Worm (Caenorhabditis elegans) whole organism, young adult: Measurements from ENCODE around the gene nep-23.

ENCODE experiments used
- B0019.2 ChIP-seq: fragments of 200-800 bp; sonication (Bioruptor generic); conservative IDR thresholded peaks from 2 replicates; pipeline ENCODE4 v1.3.6; 2022; ENCODE audit warnings: missing genetic modification reagents, missing genetic modification characterization, missing compliant biosample characterization
- F10E7.11 ChIP-seq: sonication (generic microtip); optimal IDR thresholded peaks from 2 replicates; lab custom pipeline; 2017; ENCODE audit warnings: mild to moderate bottlenecking, missing genetic modification characterization, moderate library complexity, missing compliant biosample characterization
- F22D6.2 ChIP-seq: sonication (generic microtip); optimal IDR thresholded peaks from 2 replicates; lab custom pipeline; 2016; ENCODE audit warnings: mild to moderate bottlenecking, missing genetic modification characterization, missing compliant biosample characterization
- F37B4.10 ChIP-seq: fragments of 200-800 bp; sonication (Bioruptor generic); IDR thresholded peaks from 2 replicates; pipeline ENCODE4 v1.3.6; 2022; ENCODE audit warnings: missing genetic modification characterization, missing compliant biosample characterization
- F39B2.1 ChIP-seq: fragments of 200-800 bp; sonication (Bioruptor generic); IDR thresholded peaks from 2 replicates; pipeline ENCODE4 v1.3.6; 2022; ENCODE audit warnings: missing genetic modification reagents, missing genetic modification characterization, missing compliant biosample characterization
- F52B5.7 ChIP-seq: sonication (generic microtip); optimal IDR thresholded peaks from 2 replicates; lab custom pipeline; 2016; ENCODE audit warnings: mild to moderate bottlenecking, missing genetic modification characterization, missing compliant biosample characterization
- T07F8.4 ChIP-seq: sonication (generic microtip); optimal IDR thresholded peaks from 2 replicates; lab custom pipeline; 2016; ENCODE audit warnings: mild to moderate bottlenecking, missing genetic modification characterization, moderate library complexity, missing compliant biosample characterization
- Y67H2A.10 ChIP-seq: fragments of 200-800 bp; sonication (Bioruptor generic); conservative IDR thresholded peaks from 2 replicates; pipeline ENCODE4 v1.3.6; 2022; ENCODE audit warnings: missing genetic modification reagents, missing genetic modification characterization, missing compliant biosample characterization
- ama-1 ChIP-seq, 3 experiments: fragments of 150-350 bp in 1 of 3; sonication (generic microtip) in 2 of 3; optimal IDR thresholded peaks; 2 replicates each; lab custom pipeline; 2014 to 2018; ENCODE audit warnings: missing biosample characterization in 2 of 3, missing genetic modification characterization in 2 of 3, missing genetic modification reagents in 2 of 3
- athp-1 ChIP-seq: sonication (generic microtip); optimal IDR thresholded peaks from 2 replicates; lab custom pipeline; 2017; ENCODE audit warnings: mild to moderate bottlenecking, missing genetic modification characterization, missing compliant biosample characterization
- attf-5 ChIP-seq: fragments of 200-800 bp; sonication (Bioruptor generic); optimal IDR thresholded peaks from 2 replicates; lab custom pipeline; 2018; ENCODE audit warnings: mild to moderate bottlenecking, missing genetic modification characterization, missing compliant biosample characterization
- cebp-1 ChIP-seq, 2 experiments: fragments of 200-800 bp in 1 of 2; sonication (Bioruptor generic) in 1 of 2; sonication (generic microtip) in 1 of 2; IDR thresholded peaks in 1 of 2; optimal IDR thresholded peaks in 1 of 2; 2 replicates each; pipeline versions ENCODE4 v1.3.6 to Lab custom; 2017 to 2022; ENCODE audit warnings: missing compliant biosample characterization in 2 of 2, missing genetic modification characterization in 2 of 2, mild to moderate bottlenecking in 1 of 2, missing genetic modification reagents in 1 of 2, moderate library complexity in 1 of 2
- ceh-100 ChIP-seq: fragments of 200-800 bp; sonication (Bioruptor generic); IDR thresholded peaks from 2 replicates; pipeline ENCODE4 v1.3.6; 2022; ENCODE audit warnings: missing genetic modification reagents, missing genetic modification characterization, missing compliant biosample characterization
- chd-7 ChIP-seq: sonication (generic microtip); optimal IDR thresholded peaks from 2 replicates; lab custom pipeline; 2016; ENCODE audit warnings: mild to moderate bottlenecking, missing genetic modification characterization, moderate library complexity, missing compliant biosample characterization
- dox-1 ChIP-seq: fragments of 200-800 bp; sonication (Bioruptor generic); IDR thresholded peaks from 2 replicates; pipeline ENCODE4 v1.3.6; 2022; ENCODE audit warnings: missing genetic modification reagents, missing genetic modification characterization, missing compliant biosample characterization
- egl-44 ChIP-seq: fragments of 200-800 bp; sonication (Bioruptor generic); IDR thresholded peaks from 2 replicates; pipeline ENCODE4 v1.3.6; 2022; ENCODE audit warnings: missing genetic modification reagents, missing genetic modification characterization, missing compliant biosample characterization
- egrh-3 ChIP-seq: fragments of 200-800 bp; sonication (Bioruptor generic); IDR thresholded peaks from 2 replicates; pipeline ENCODE4 v1.3.6; 2022; ENCODE audit warnings: missing genetic modification reagents, missing genetic modification characterization, missing compliant biosample characterization
- ets-4 ChIP-seq: fragments of 200-800 bp; sonication (Bioruptor generic); optimal IDR thresholded peaks from 2 replicates; lab custom pipeline; 2018; ENCODE audit warnings: mild to moderate bottlenecking, missing genetic modification characterization, missing compliant biosample characterization
- hlh-26 ChIP-seq: fragments of 200-800 bp; sonication (Bioruptor generic); conservative IDR thresholded peaks from 2 replicates; pipeline ENCODE4 v1.3.6; 2022; ENCODE audit warnings: missing genetic modification reagents, missing genetic modification characterization, missing compliant biosample characterization
- hmg-20 ChIP-seq: fragments of 200-800 bp; sonication (Bioruptor generic); IDR thresholded peaks from 2 replicates; pipeline ENCODE4 v1.3.6; 2022; ENCODE audit warnings: missing genetic modification reagents, missing genetic modification characterization, missing compliant biosample characterization
- lag-1 ChIP-seq: fragments of 200-800 bp; sonication (Bioruptor generic); IDR thresholded peaks from 2 replicates; pipeline ENCODE4 v1.3.6; 2022; ENCODE audit warnings: missing genetic modification reagents, missing genetic modification characterization, missing compliant biosample characterization
- let-526 ChIP-seq: fragments of 200-800 bp; sonication (Bioruptor generic); IDR thresholded peaks from 2 replicates; pipeline ENCODE4 v1.3.6; 2022; ENCODE audit warnings: missing genetic modification reagents, missing genetic modification characterization, missing compliant biosample characterization
- lin-40 ChIP-seq: sonication (generic microtip); optimal IDR thresholded peaks from 2 replicates; lab custom pipeline; 2016; ENCODE audit warnings: missing genetic modification characterization, mild to moderate bottlenecking, missing compliant biosample characterization, missing genotype, missing genetic modification reagents
- lsl-1 ChIP-seq: fragments of 200-800 bp; sonication (Bioruptor generic); optimal IDR thresholded peaks from 2 replicates; lab custom pipeline; 2018; ENCODE audit warnings: mild to moderate bottlenecking, missing genetic modification characterization, moderate library complexity, missing compliant biosample characterization
- mxl-1 ChIP-seq: sonication (generic microtip); optimal IDR thresholded peaks from 2 replicates; lab custom pipeline; 2016; ENCODE audit warnings: missing genetic modification characterization, missing compliant biosample characterization
- nfya-1 ChIP-seq: sonication (generic microtip); optimal IDR thresholded peaks from 2 replicates; lab custom pipeline; 2017; ENCODE audit warnings: antibody characterized with exemption, missing compliant biosample characterization, missing genetic modification characterization, borderline replicate concordance; ENCODE audit not compliant: insufficient read depth
- nhr-27 ChIP-seq: fragments of 200-800 bp; sonication (Bioruptor generic); optimal IDR thresholded peaks from 2 replicates; lab custom pipeline; 2018; ENCODE audit warnings: mild to moderate bottlenecking, missing genetic modification characterization, moderate library complexity, missing compliant biosample characterization
- pbrm-1 ChIP-seq: fragments of 200-800 bp; sonication (Bioruptor generic); IDR thresholded peaks from 2 replicates; pipeline ENCODE4 v1.3.6; 2022; ENCODE audit warnings: missing genetic modification reagents, missing genetic modification characterization, missing compliant biosample characterization
- snpc-1.1 ChIP-seq: sonication (generic microtip); optimal IDR thresholded peaks from 2 replicates; lab custom pipeline; 2017; ENCODE audit warnings: missing genetic modification characterization, mild to moderate bottlenecking, missing compliant biosample characterization, antibody characterized with exemption, moderate library complexity, missing genotype, missing genetic modification reagents; ENCODE audit not compliant: insufficient read depth
- snpc-4 ChIP-seq, 5 experiments: fragments of 150-350 bp in 1 of 5; sonication (generic microtip) in 4 of 5; optimal IDR thresholded peaks; 2 replicates each; lab custom pipeline; 2014 to 2018; ENCODE audit warnings: missing genetic modification characterization in 5 of 5, missing biosample characterization in 3 of 5, antibody characterized with exemption in 2 of 5, mild to moderate bottlenecking in 2 of 5, missing compliant biosample characterization in 2 of 5, missing genotype in 2 of 5, moderate library complexity in 2 of 5, missing genetic modification reagents in 1 of 5
- unc-130 ChIP-seq: sonication (generic microtip); optimal IDR thresholded peaks from 2 replicates; lab custom pipeline; 2016; ENCODE audit warnings: missing genetic modification reagents, missing genetic modification characterization, missing compliant biosample characterization
- zfh-2 ChIP-seq: fragments of 200-800 bp; sonication (Bioruptor generic); conservative IDR thresholded peaks from 2 replicates; pipeline ENCODE4 v1.3.6; 2022; ENCODE audit warnings: missing genetic modification reagents, missing genetic modification characterization, missing compliant biosample characterization
- zim-3 ChIP-seq: sonication (generic microtip); optimal IDR thresholded peaks from 2 replicates; lab custom pipeline; 2017; ENCODE audit warnings: mild to moderate bottlenecking, missing genetic modification characterization, moderate library complexity, missing compliant biosample characterization
- ztf-22 ChIP-seq: fragments of 200-800 bp; sonication (Bioruptor generic); optimal IDR thresholded peaks from 2 replicates; lab custom pipeline; 2018; ENCODE audit warnings: mild to moderate bottlenecking, missing genetic modification characterization, moderate library complexity, missing compliant biosample characterization
- ztf-3 ChIP-seq: fragments of 200-800 bp; sonication (Bioruptor generic); optimal IDR thresholded peaks from 2 replicates; lab custom pipeline; 2018; ENCODE audit warnings: mild to moderate bottlenecking, missing genetic modification characterization, missing compliant biosample characterization

Gene nep-23

ce11 chrIV:16917831-16918429 lies 2.2 kb upstream of the nep-23 start, which contains the start of the genes Y116A8C.469 and Y116A8C.468 (continued):
- no peak for TF ChIP-seq chd-7

DNA sequence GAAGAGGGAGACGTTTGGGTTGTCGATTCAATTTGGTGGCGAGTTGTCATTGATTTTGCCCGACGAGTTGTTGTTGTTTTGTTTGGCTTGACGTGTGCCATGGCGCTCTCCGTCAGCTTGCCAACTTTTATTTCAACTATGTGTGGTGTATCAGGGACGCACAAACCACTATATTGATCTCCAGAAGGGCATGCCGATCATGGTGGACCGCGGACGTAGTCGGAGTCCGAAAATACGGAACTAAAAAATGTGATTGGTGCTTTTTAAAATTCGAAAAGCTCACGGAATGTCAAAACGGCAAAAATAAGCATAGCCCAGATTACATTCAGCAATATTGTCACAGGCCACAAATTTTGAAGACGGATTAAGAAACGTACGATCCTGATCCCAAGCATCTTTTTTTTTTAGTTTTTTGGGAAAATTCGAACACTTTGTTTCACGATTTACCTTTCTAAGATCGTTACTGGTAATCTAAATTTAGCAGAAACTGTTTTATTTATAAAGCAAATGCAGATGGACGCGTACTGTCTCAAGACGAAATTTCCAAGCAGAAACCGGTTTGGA lies 847 bp upstream of the nep-23 start, which contains the start of the genes Y116A8C.470 and Y116A8C.463:
Y116A8C.470 (minus strand) TSS at position 101 of the 564 bp plus-strand sequence.
Y116A8C.463 (plus strand) TSS at position 514 of the 564 bp plus-strand sequence.
- TF ChIP-seq mxl-1 (tag; lab: Kevin White, UChicago): no peak
- no peak for TF ChIP-seq ets-4 (GFP tag; lab: Kevin White, UChicago)
- TF ChIP-seq cebp-1 (GFP tag; IDR thresholded peaks at IDR 0.05; lab: Robert Waterston, UW): no peak
- no peak for TF ChIP-seq cebp-1 (tag; optimal IDR thresholded peaks at IDR 0.05; lab: Kevin White, UChicago)
- no peak for TF ChIP-seq T07F8.4 (tag; lab: Kevin White, UChicago)
- no peak for TF ChIP-seq lin-40
- no peak for TF ChIP-seq let-526 (GFP tag; lab: Robert Waterston, UW)
- no peak for TF ChIP-seq F52B5.7 (tag; lab: Kevin White, UChicago)
- TF ChIP-seq attf-5: no peak
- TF ChIP-seq Y67H2A.10 (GFP tag; lab: Robert Waterston, UW): no peak
- no peak for TF ChIP-seq F22D6.2
- TF ChIP-seq hmg-20 (GFP tag; lab: Robert Waterston, UW): no peak
- TF ChIP-seq ztf-3: no peak
- no peak for TF ChIP-seq hlh-26
- TF ChIP-seq ama-1 (optimal IDR thresholded peaks at IDR 0.05; lab: Kevin White, UChicago): no peak
- TF ChIP-seq ama-1 (GFP tag; optimal IDR thresholded peaks at IDR 0.05; lab: Kevin White, UChicago): no peak
- TF ChIP-seq egl-44 (GFP tag; lab: Robert Waterston, UW): no peak
- TF ChIP-seq, all 124 proteins: peak for 0

DNA sequence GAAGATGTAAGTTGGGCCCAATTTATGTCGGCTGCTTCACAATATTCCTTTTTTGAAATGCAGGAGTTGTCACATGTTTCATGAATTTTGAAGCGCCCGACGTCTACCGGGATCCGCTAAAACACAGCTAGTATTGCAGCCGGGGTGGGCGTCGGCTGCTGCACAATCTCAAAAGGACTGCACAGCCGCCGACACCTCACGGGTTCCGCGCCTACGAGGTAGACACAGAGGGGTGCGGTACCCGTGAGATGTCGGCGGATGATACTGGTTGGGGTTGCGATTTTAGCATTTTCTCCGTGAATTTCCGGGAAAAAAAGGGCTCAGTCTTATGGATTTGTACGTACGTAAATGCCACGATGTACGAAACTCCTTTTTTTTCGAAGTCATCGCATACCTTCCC lies 1.9 kb downstream of the nep-23 start:
- TF ChIP-seq zfh-2 (peak; percentile 52), lsl-1 (GFP tag; lab: Kevin White, UChicago) (no peak), ceh-100 (GFP tag; lab: Robert Waterston, UW) (no peak), snpc-4 (GFP tag; optimal IDR thresholded peaks at IDR 0.05; lab: Kevin White, UChicago) (no peak), snpc-4 (tag; optimal IDR thresholded peaks at IDR 0.05; lab: Kevin White, UChicago) (peak in 1 of 4 experiments; percentile 15), egrh-3 (GFP tag; lab: Robert Waterston, UW) (no peak)
- TF ChIP-seq, all 124 proteins: peak for 2

ce11 chrIV:16924092-16924491 lies 4.0 kb downstream of the nep-23 start, which contains the start of gene nep-24:
Gene nep-24 (plus strand): TSS chrIV:16924392.
- no peak for TF ChIP-seq lag-1 (GFP tag; lab: Robert Waterston, UW)
- TF ChIP-seq unc-130 (GFP tag; lab: Kevin White, UChicago): no peak
- TF ChIP-seq B0019.2 (GFP tag; lab: Robert Waterston, UW): no peak
- no peak for TF ChIP-seq snpc-1.1 (tag; lab: Kevin White, UChicago)
- TF ChIP-seq Y67H2A.10 (GFP tag; lab: Robert Waterston, UW): no peak
- no peak for TF ChIP-seq F39B2.1 (GFP tag; lab: Robert Waterston, UW)
- TF ChIP-seq ztf-22 (GFP tag; lab: Kevin White, UChicago): no peak
- no peak for TF ChIP-seq dox-1 (GFP tag; lab: Robert Waterston, UW)
- no peak for TF ChIP-seq nfya-1
- TF ChIP-seq pbrm-1 (GFP tag; lab: Robert Waterston, UW): no peak
- TF ChIP-seq F37B4.10: no peak
- no peak for TF ChIP-seq F10E7.11
- no peak for TF ChIP-seq nhr-27 (tag; lab: Kevin White, UChicago)
- TF ChIP-seq athp-1: no peak
- TF ChIP-seq zim-3 (tag; lab: Kevin White, UChicago): no peak
